Worm (Caenorhabditis elegans) whole organism, L1 larva: ENCODE data around the gene F22B3.5.
"Not testable (repeated sequence)": the region's sequence is repeated elsewhere in the genome, so short reads cannot be mapped to it uniquely, and the experiment has no call there.

ENCODE experiments used
- C34B4.2 ChIP-seq: sonication (generic microtip); optimal IDR thresholded peaks from 2 replicates; lab custom pipeline; 2017; ENCODE audit warnings: mild to moderate bottlenecking, missing genetic modification characterization, missing compliant biosample characterization
- alr-1 ChIP-seq: fragments of 200-800 bp; sonication (Bioruptor generic); optimal IDR thresholded peaks from 2 replicates; lab custom pipeline; 2018; ENCODE audit warnings: borderline replicate concordance, mild to moderate bottlenecking, missing genetic modification characterization, missing compliant biosample characterization
- aly-2 ChIP-seq: fragments of 150-350 bp; optimal IDR thresholded peaks from 2 replicates; lab custom pipeline; 2014; ENCODE audit warnings: missing biosample characterization, missing genetic modification characterization
- ceh-82 ChIP-seq, 3 experiments: fragments of 150-350 bp in 1 of 3; sonication (generic microtip) in 2 of 3; optimal IDR thresholded peaks; 2 replicates each; lab custom pipeline; 2014 to 2017; ENCODE audit warnings: missing biosample characterization in 3 of 3, missing genetic modification characterization in 3 of 3
- efl-1 ChIP-seq, 4 experiments: fragments of 150-350 bp; optimal IDR thresholded peaks in 3 of 4; peaks in 1 of 4; 1 replicate in 1 of 4; 2 replicates in 3 of 4; lab custom pipeline; 2014; ENCODE audit warnings: missing biosample characterization in 2 of 4, missing genetic modification characterization in 2 of 4, missing genetic modification reagents in 2 of 4
- efl-3 ChIP-seq: fragments of 200-800 bp; sonication (Bioruptor generic); optimal IDR thresholded peaks from 2 replicates; lab custom pipeline; 2018; ENCODE audit warnings: mild to moderate bottlenecking, missing genetic modification characterization, missing compliant biosample characterization
- egl-27 ChIP-seq, 2 experiments: fragments of 150-350 bp in 1 of 2; sonication (generic microtip); optimal IDR thresholded peaks; 3 replicates each; lab custom pipeline; 2017 to 2018; ENCODE audit warnings: missing biosample characterization in 2 of 2, missing genetic modification characterization in 2 of 2, missing genetic modification reagents in 2 of 2
- fkh-8 ChIP-seq: sonication (generic microtip); optimal IDR thresholded peaks from 2 replicates; lab custom pipeline; 2016; ENCODE audit warnings: mild to moderate bottlenecking, missing genetic modification characterization, missing compliant biosample characterization
- hlh-17 ChIP-seq: fragments of 200-800 bp; sonication (Bioruptor generic); optimal IDR thresholded peaks from 2 replicates; lab custom pipeline; 2018; ENCODE audit warnings: missing genetic modification characterization, mild to moderate bottlenecking, missing compliant biosample characterization, moderate library complexity, borderline replicate concordance
- hlh-4 ChIP-seq: sonication (generic microtip); optimal IDR thresholded peaks from 2 replicates; lab custom pipeline; 2016; ENCODE audit warnings: mild to moderate bottlenecking, missing genetic modification characterization, missing compliant biosample characterization
- hpl-2 ChIP-seq: fragments of 150-350 bp; optimal IDR thresholded peaks from 2 replicates; lab custom pipeline; 2014; ENCODE audit warnings: missing biosample characterization, missing genetic modification reagents, missing genetic modification characterization
- jun-1 ChIP-seq: fragments of 150-350 bp; optimal IDR thresholded peaks from 2 replicates; lab custom pipeline; 2014; ENCODE audit warnings: missing biosample characterization, missing genetic modification reagents, missing genetic modification characterization
- lin-14 ChIP-seq: fragments of 200-800 bp; sonication (Bioruptor generic); optimal IDR thresholded peaks from 2 replicates; lab custom pipeline; 2018; ENCODE audit warnings: mild to moderate bottlenecking, missing genetic modification characterization, moderate library complexity, missing compliant biosample characterization
- lir-3 ChIP-seq: sonication (generic microtip); optimal IDR thresholded peaks from 2 replicates; lab custom pipeline; 2016; ENCODE audit warnings: mild to moderate bottlenecking, missing genetic modification characterization, moderate library complexity, missing compliant biosample characterization; ENCODE audit not compliant: poor library complexity
- mab-9 ChIP-seq: fragments of 200-800 bp; sonication (Bioruptor generic); IDR thresholded peaks from 2 replicates; pipeline ENCODE4 v1.3.6; 2022; ENCODE audit warnings: missing genetic modification reagents, missing genetic modification characterization, missing compliant biosample characterization
- nhr-12 ChIP-seq: sonication (generic microtip); optimal IDR thresholded peaks from 2 replicates; lab custom pipeline; 2017; ENCODE audit warnings: missing biosample characterization, missing genetic modification characterization
- nhr-47 ChIP-seq: sonication (generic microtip); optimal IDR thresholded peaks from 2 replicates; lab custom pipeline; 2016; ENCODE audit warnings: mild to moderate bottlenecking, missing genetic modification characterization, moderate library complexity, missing compliant biosample characterization
- nhr-71 ChIP-seq: sonication (generic microtip); optimal IDR thresholded peaks from 2 replicates; lab custom pipeline; 2016; ENCODE audit warnings: mild to moderate bottlenecking, missing genetic modification characterization, moderate library complexity, missing compliant biosample characterization
- nhr-84 ChIP-seq: sonication (generic microtip); optimal IDR thresholded peaks from 2 replicates; lab custom pipeline; 2017; ENCODE audit warnings: missing biosample characterization, missing genetic modification characterization
- pqm-1 ChIP-seq: sonication (generic microtip); optimal IDR thresholded peaks from 3 replicates; lab custom pipeline; 2017; ENCODE audit warnings: missing biosample characterization, missing genetic modification characterization
- rnt-1 ChIP-seq: sonication (generic microtip); optimal IDR thresholded peaks from 2 replicates; lab custom pipeline; 2016; ENCODE audit warnings: mild to moderate bottlenecking, missing genetic modification characterization, moderate library complexity, missing compliant biosample characterization
- sox-4 ChIP-seq: sonication (generic microtip); optimal IDR thresholded peaks from 2 replicates; lab custom pipeline; 2016; ENCODE audit warnings: missing genetic modification characterization, missing compliant biosample characterization
- sup-37 ChIP-seq: fragments of 200-800 bp; sonication (Bioruptor generic); optimal IDR thresholded peaks from 2 replicates; lab custom pipeline; 2018; ENCODE audit warnings: mild to moderate bottlenecking, missing genetic modification characterization, missing compliant biosample characterization
- swsn-7 ChIP-seq: sonication (generic microtip); optimal IDR thresholded peaks from 2 replicates; lab custom pipeline; 2016; ENCODE audit warnings: missing genetic modification characterization, missing compliant biosample characterization
- unc-62 ChIP-seq: fragments of 150-350 bp; optimal IDR thresholded peaks from 2 replicates; lab custom pipeline; 2014; ENCODE audit warnings: missing biosample characterization, missing genetic modification reagents, missing genetic modification characterization
- unc-86 ChIP-seq: sonication (generic microtip); optimal IDR thresholded peaks from 2 replicates; lab custom pipeline; 2016; ENCODE audit warnings: missing genetic modification characterization, missing compliant biosample characterization
- zag-1 ChIP-seq: fragments of 150-350 bp; optimal IDR thresholded peaks from 2 replicates; lab custom pipeline; 2014; ENCODE audit warnings: missing biosample characterization, missing genetic modification characterization
- zip-4 ChIP-seq: fragments of 200-800 bp; sonication (Bioruptor generic); optimal IDR thresholded peaks from 2 replicates; lab custom pipeline; 2018; ENCODE audit warnings: mild to moderate bottlenecking, missing genetic modification characterization, moderate library complexity, missing compliant biosample characterization

The F22B3.5 gene

DNA sequence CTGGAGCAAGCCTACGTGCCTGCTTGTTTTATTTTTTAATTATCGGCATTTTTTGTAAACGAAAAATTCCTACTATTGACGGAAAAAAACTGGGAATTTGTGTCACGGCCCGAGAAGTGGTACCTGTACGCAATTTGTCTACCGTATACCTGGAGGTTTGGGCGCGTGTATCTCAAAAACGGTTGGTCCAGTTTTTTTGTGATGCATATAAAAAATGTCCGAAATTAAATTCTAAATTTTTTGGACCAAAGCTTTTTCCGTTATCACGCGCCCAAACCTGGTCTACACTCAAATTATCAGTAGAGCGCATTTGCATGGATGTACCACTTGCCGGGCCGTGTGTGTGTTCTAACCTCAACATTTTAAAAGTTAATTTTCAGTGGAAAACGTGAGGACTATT, at the start of gene F22B3.5:
Gene F22B3.5, minus strand, starts transcription at position 101 of the 400 bp plus-strand sequence.
- TF ChIP-seq swsn-7 (tag; lab: Kevin White, UChicago); egl-27 (tag; optimal IDR thresholded peaks at IDR 0.05; lab: Kevin White, UChicago); C34B4.2 (tag; lab: Kevin White, UChicago): not testable (repeated sequence)

ce11 chrIV:11465125-11465524, 48.5 kb upstream of the F22B3.5 start, which contains the start of gene C10C6.3:
Gene C10C6.3, minus strand, starts transcription at chrIV:11465225.
- TF ChIP-seq sup-37 (GFP tag; lab: Kevin White, UChicago), result no peak
- TF ChIP-seq aly-2, result no peak
- no peak for TF ChIP-seq hlh-4 (tag; lab: Kevin White, UChicago)
- no peak for TF ChIP-seq nhr-47
- no peak for TF ChIP-seq unc-62 (GFP tag; lab: Kevin White, UChicago)
- no peak for TF ChIP-seq swsn-7 (tag; lab: Kevin White, UChicago)
- no peak for TF ChIP-seq alr-1 (tag; lab: Kevin White, UChicago)
- no peak for TF ChIP-seq zip-4 (GFP tag; lab: Kevin White, UChicago)
- TF ChIP-seq unc-86 (tag; lab: Kevin White, UChicago), result no peak
- TF ChIP-seq jun-1 (tag; lab: Kevin White, UChicago), result no peak
- TF ChIP-seq lin-14 (GFP tag; lab: Kevin White, UChicago), result no peak
- TF ChIP-seq hlh-17, result no peak

DNA sequence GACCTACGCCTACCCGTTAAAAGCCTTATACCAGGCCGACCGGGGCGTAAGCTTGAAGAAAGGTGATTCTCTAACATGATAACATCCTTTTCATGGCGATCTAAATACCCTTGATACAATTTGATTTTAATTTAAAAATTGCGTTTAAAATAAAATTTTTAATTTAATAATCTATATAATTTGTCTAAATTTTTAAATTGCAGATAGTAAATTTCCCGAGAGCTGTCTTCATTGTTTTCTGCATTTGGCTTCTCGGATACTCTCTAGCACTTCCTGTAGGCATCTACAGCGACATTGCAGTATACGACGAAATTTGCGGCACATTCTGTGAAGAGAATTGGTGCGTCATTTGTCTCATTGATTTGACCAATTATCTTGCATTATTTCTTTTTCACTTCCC, 44.7 kb upstream of the F22B3.5 start:
- no peak for TF ChIP-seq hpl-2 (GFP tag; lab: Kevin White, UChicago)
- peak; percentile 40 for TF ChIP-seq lin-14 (GFP tag; lab: Kevin White, UChicago)

- TF ChIP-seq efl-1 (optimal IDR thresholded peaks at IDR 0.05; lab: Kevin White, UChicago) (no peak), efl-1 (GFP tag; optimal IDR thresholded peaks at IDR 0.05 in 1 of 2; lab: Kevin White, UChicago) (peak in 1 of 2 experiments; percentile 25), nhr-84 (no peak)
Observed at ce11 chrIV:11459684-11460083, 43.1 kb upstream of the F22B3.5 start, which contains the start of gene npr-3. Gene npr-3, plus strand, starts transcription at chrIV:11459984.

DNA sequence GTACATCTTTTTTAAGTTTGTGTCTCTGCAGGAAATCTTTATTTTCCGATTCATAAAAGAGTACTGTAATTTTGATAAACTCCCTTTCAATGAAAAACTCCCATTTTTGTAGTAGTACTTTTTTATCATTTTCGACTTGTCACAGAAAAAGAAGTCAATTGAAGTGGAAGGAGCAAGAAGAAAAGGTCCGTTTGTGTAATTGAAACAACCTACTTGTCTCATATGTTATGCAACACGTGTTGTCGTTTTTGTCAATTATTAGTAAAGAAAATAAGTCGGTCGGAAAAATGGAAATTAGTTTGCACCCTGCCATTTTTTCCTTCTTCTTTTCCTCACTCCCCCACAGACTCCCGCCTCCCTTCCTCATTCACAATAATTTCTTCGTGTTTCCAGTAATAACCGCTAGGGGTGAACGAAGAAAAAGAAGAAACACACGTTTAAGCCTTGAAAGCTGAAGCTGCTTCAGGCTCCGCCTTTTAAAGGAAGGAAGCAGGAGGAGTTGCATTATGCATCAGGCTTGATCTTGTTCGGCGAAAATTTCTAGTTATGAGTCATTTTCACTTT, 42.2 kb upstream of the F22B3.5 start:
- no peak for TF ChIP-seq rnt-1 (tag; lab: Kevin White, UChicago)
- no peak for TF ChIP-seq zag-1
- peak; percentile 57 for TF ChIP-seq fkh-8 (tag; lab: Kevin White, UChicago)
- TF ChIP-seq lin-14 (GFP tag; lab: Kevin White, UChicago), result peak; percentile 76
- no peak for TF ChIP-seq pqm-1 (tag; lab: Kevin White, UChicago)
- TF ChIP-seq unc-86 (tag; lab: Kevin White, UChicago), result peak; percentile 8
- no peak for TF ChIP-seq hpl-2 (GFP tag; lab: Kevin White, UChicago)
- peak; percentile 26 for TF ChIP-seq nhr-47
- TF ChIP-seq mab-9 (GFP tag; lab: Robert Waterston, UW), result no peak
- TF ChIP-seq sox-4 (tag; lab: Kevin White, UChicago), result no peak
- peak; percentile 17 for TF ChIP-seq nhr-71

DNA sequence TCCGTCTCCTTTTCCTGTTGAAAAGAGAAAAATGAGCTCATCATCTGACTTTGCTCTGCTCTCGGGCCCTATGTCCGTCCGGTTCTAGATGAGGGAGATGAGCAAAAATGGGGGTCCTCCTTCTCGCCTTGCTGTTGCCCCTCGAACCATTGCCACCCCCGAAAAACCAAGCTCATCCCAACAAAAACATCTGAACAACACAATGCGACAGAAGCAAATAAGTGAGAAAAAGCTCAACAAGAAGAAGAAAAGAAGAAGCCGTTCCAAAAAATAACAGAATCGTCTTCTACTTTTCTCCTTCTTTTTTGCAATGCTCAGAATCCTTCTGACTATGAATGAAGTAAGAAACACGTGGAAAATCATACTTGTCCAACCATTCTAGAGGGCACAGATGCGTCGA, 39.2 kb upstream of the F22B3.5 start:
- TF ChIP-seq efl-3, result no peak
- TF ChIP-seq ceh-82 (tag; optimal IDR thresholded peaks at IDR 0.05; lab: Kevin White, UChicago), result peak in 1 of 3 experiments; percentile 14
- TF ChIP-seq nhr-12 (tag; lab: Kevin White, UChicago), result no peak
- no peak for TF ChIP-seq zip-4 (GFP tag; lab: Kevin White, UChicago)
- peak; percentile 45 for TF ChIP-seq lin-14 (GFP tag; lab: Kevin White, UChicago)

- no peak for TF ChIP-seq lir-3 (tag; lab: Kevin White, UChicago)
Observed at ce11 chrIV:11452928-11453327, 36.3 kb upstream of the F22B3.5 start.
